Worm (Caenorhabditis elegans) whole organism, L1 larva: ENCODE results near the gene unc-23.

ENCODE experiments used
- F16B12.6 ChIP-seq: fragments of 150-350 bp; optimal IDR thresholded peaks from 2 replicates; lab custom pipeline; 2014; ENCODE audit warnings: missing biosample characterization, missing genetic modification characterization
- alr-1 ChIP-seq: fragments of 200-800 bp; sonication (Bioruptor generic); optimal IDR thresholded peaks from 2 replicates; lab custom pipeline; 2018; ENCODE audit warnings: borderline replicate concordance, mild to moderate bottlenecking, missing genetic modification characterization, missing compliant biosample characterization
- ama-1 ChIP-seq: fragments of 150-350 bp; optimal IDR thresholded peaks from 2 replicates; lab custom pipeline; 2014
- blmp-1 ChIP-seq: fragments of 150-350 bp; optimal IDR thresholded peaks from 2 replicates; lab custom pipeline; 2014; ENCODE audit warnings: missing biosample characterization, missing genetic modification characterization
- ceh-63 ChIP-seq: fragments of 200-800 bp; sonication (Bioruptor generic); optimal IDR thresholded peaks from 2 replicates; lab custom pipeline; 2018; ENCODE audit warnings: mild to moderate bottlenecking, missing genetic modification characterization, missing compliant biosample characterization
- ceh-8 ChIP-seq: fragments of 200-800 bp; sonication (Bioruptor generic); optimal IDR thresholded peaks from 2 replicates; lab custom pipeline; 2018; ENCODE audit warnings: mild to moderate bottlenecking, missing genetic modification characterization, moderate library complexity, missing compliant biosample characterization
- ceh-88 ChIP-seq: fragments of 200-800 bp; sonication (Bioruptor generic); IDR thresholded peaks from 2 replicates; pipeline ENCODE4 v1.3.6; 2022; ENCODE audit warnings: missing genetic modification characterization, missing compliant biosample characterization
- ceh-90 ChIP-seq: sonication (generic microtip); optimal IDR thresholded peaks from 2 replicates; lab custom pipeline; 2016; ENCODE audit warnings: missing genetic modification characterization, missing compliant biosample characterization
- dpl-1 ChIP-seq, 3 experiments: fragments of 150-350 bp in 2 of 3; sonication (generic microtip) in 1 of 3; optimal IDR thresholded peaks; 2 replicates each; lab custom pipeline; 2014 to 2017; ENCODE audit warnings: missing biosample characterization in 3 of 3, missing genetic modification characterization in 3 of 3, missing genetic modification reagents in 3 of 3
- efl-1 ChIP-seq, 4 experiments: fragments of 150-350 bp; optimal IDR thresholded peaks in 3 of 4; peaks in 1 of 4; 1 replicate in 1 of 4; 2 replicates in 3 of 4; lab custom pipeline; 2014; ENCODE audit warnings: missing biosample characterization in 2 of 4, missing genetic modification characterization in 2 of 4, missing genetic modification reagents in 2 of 4
- efl-3 ChIP-seq: fragments of 200-800 bp; sonication (Bioruptor generic); optimal IDR thresholded peaks from 2 replicates; lab custom pipeline; 2018; ENCODE audit warnings: mild to moderate bottlenecking, missing genetic modification characterization, missing compliant biosample characterization
- elt-2 ChIP-seq: sonication (generic microtip); optimal IDR thresholded peaks from 2 replicates; lab custom pipeline; 2016; ENCODE audit warnings: missing genetic modification characterization, mild to moderate bottlenecking, inconsistent platforms, missing compliant biosample characterization, missing genetic modification reagents
- elt-3 ChIP-seq, 6 experiments: fragments of 150-350 bp in 1 of 6; sonication (generic microtip); optimal IDR thresholded peaks; 2 replicates each; lab custom pipeline; 2017 to 2018; ENCODE audit warnings: missing biosample characterization in 6 of 6, missing genetic modification characterization in 6 of 6, inconsistent platforms in 1 of 6
- ets-5 ChIP-seq: fragments of 200-800 bp; sonication (Bioruptor generic); IDR thresholded peaks from 2 replicates; pipeline ENCODE4 v1.3.6; 2022; ENCODE audit warnings: missing genetic modification characterization, missing compliant biosample characterization
- fkh-4 ChIP-seq: sonication (generic microtip); optimal IDR thresholded peaks from 2 replicates; lab custom pipeline; 2016; ENCODE audit warnings: missing compliant biosample characterization, missing genetic modification characterization, borderline replicate concordance
- fkh-8 ChIP-seq: sonication (generic microtip); optimal IDR thresholded peaks from 2 replicates; lab custom pipeline; 2016; ENCODE audit warnings: mild to moderate bottlenecking, missing genetic modification characterization, missing compliant biosample characterization
- hlh-4 ChIP-seq: sonication (generic microtip); optimal IDR thresholded peaks from 2 replicates; lab custom pipeline; 2016; ENCODE audit warnings: mild to moderate bottlenecking, missing genetic modification characterization, missing compliant biosample characterization
- jun-1 ChIP-seq: fragments of 150-350 bp; optimal IDR thresholded peaks from 2 replicates; lab custom pipeline; 2014; ENCODE audit warnings: missing biosample characterization, missing genetic modification reagents, missing genetic modification characterization
- lin-39 ChIP-seq: fragments of 150-350 bp; optimal IDR thresholded peaks from 2 replicates; lab custom pipeline; 2014; ENCODE audit warnings: missing biosample characterization, missing genetic modification reagents, missing genetic modification characterization
- lsy-2 ChIP-seq, 2 experiments: fragments of 150-350 bp; optimal IDR thresholded peaks; 2 replicates each; lab custom pipeline; 2014; ENCODE audit warnings: missing biosample characterization in 2 of 2, missing genetic modification characterization in 2 of 2
- mdl-1 ChIP-seq, 2 experiments: fragments of 150-350 bp; optimal IDR thresholded peaks; 2 replicates each; lab custom pipeline; 2014 to 2017; ENCODE audit warnings: missing biosample characterization in 2 of 2, missing genetic modification characterization in 2 of 2, inconsistent platforms in 1 of 2
- mep-1 ChIP-seq: fragments of 150-350 bp; optimal IDR thresholded peaks from 2 replicates; lab custom pipeline; 2014; ENCODE audit warnings: missing biosample characterization, missing genetic modification characterization
- nhr-11 ChIP-seq: fragments of 150-350 bp; optimal IDR thresholded peaks from 2 replicates; lab custom pipeline; 2014; ENCODE audit warnings: missing biosample characterization, missing genetic modification characterization
- nhr-20 ChIP-seq: sonication (generic microtip); optimal IDR thresholded peaks from 2 replicates; lab custom pipeline; 2016; ENCODE audit warnings: mild to moderate bottlenecking, missing genetic modification characterization, missing compliant biosample characterization
- nhr-47 ChIP-seq: sonication (generic microtip); optimal IDR thresholded peaks from 2 replicates; lab custom pipeline; 2016; ENCODE audit warnings: mild to moderate bottlenecking, missing genetic modification characterization, moderate library complexity, missing compliant biosample characterization
- nhr-71 ChIP-seq: sonication (generic microtip); optimal IDR thresholded peaks from 2 replicates; lab custom pipeline; 2016; ENCODE audit warnings: mild to moderate bottlenecking, missing genetic modification characterization, moderate library complexity, missing compliant biosample characterization
- nhr-76 ChIP-seq: sonication (generic microtip); optimal IDR thresholded peaks from 2 replicates; lab custom pipeline; 2017; ENCODE audit warnings: missing biosample characterization, missing genetic modification characterization
- nhr-77 ChIP-seq: fragments of 150-350 bp; optimal IDR thresholded peaks from 2 replicates; lab custom pipeline; 2014; ENCODE audit warnings: missing biosample characterization, missing genetic modification characterization
- nhr-84 ChIP-seq: sonication (generic microtip); optimal IDR thresholded peaks from 2 replicates; lab custom pipeline; 2017; ENCODE audit warnings: missing biosample characterization, missing genetic modification characterization
- nhr-90 ChIP-seq: sonication (generic microtip); optimal IDR thresholded peaks from 2 replicates; lab custom pipeline; 2016; ENCODE audit warnings: mild to moderate bottlenecking, missing genetic modification characterization, missing compliant biosample characterization; ENCODE audit not compliant: poor library complexity
- pqm-1 ChIP-seq: sonication (generic microtip); optimal IDR thresholded peaks from 3 replicates; lab custom pipeline; 2017; ENCODE audit warnings: missing biosample characterization, missing genetic modification characterization
- rnt-1 ChIP-seq: sonication (generic microtip); optimal IDR thresholded peaks from 2 replicates; lab custom pipeline; 2016; ENCODE audit warnings: mild to moderate bottlenecking, missing genetic modification characterization, moderate library complexity, missing compliant biosample characterization
- skn-1 ChIP-seq: fragments of 150-350 bp; optimal IDR thresholded peaks from 2 replicates; lab custom pipeline; 2014; ENCODE audit warnings: missing biosample characterization, missing genetic modification characterization
- snu-23 ChIP-seq: sonication (generic microtip); optimal IDR thresholded peaks from 2 replicates; lab custom pipeline; 2016; ENCODE audit warnings: missing genetic modification characterization, missing compliant biosample characterization
- sox-4 ChIP-seq: sonication (generic microtip); optimal IDR thresholded peaks from 2 replicates; lab custom pipeline; 2016; ENCODE audit warnings: missing genetic modification characterization, missing compliant biosample characterization
- swsn-7 ChIP-seq: sonication (generic microtip); optimal IDR thresholded peaks from 2 replicates; lab custom pipeline; 2016; ENCODE audit warnings: missing genetic modification characterization, missing compliant biosample characterization
- tbx-2 ChIP-seq: sonication (generic microtip); optimal IDR thresholded peaks from 2 replicates; lab custom pipeline; 2016; ENCODE audit warnings: missing genetic modification characterization, missing compliant biosample characterization
- tlp-1 ChIP-seq: fragments of 150-350 bp; optimal IDR thresholded peaks from 2 replicates; lab custom pipeline; 2014; ENCODE audit warnings: missing biosample characterization, missing genetic modification characterization
- unc-30 ChIP-seq: sonication (generic microtip); optimal IDR thresholded peaks from 2 replicates; lab custom pipeline; 2017; ENCODE audit warnings: missing biosample characterization, missing genetic modification characterization
- unc-86 ChIP-seq: sonication (generic microtip); optimal IDR thresholded peaks from 2 replicates; lab custom pipeline; 2016; ENCODE audit warnings: missing genetic modification characterization, missing compliant biosample characterization
- zag-1 ChIP-seq: fragments of 150-350 bp; optimal IDR thresholded peaks from 2 replicates; lab custom pipeline; 2014; ENCODE audit warnings: missing biosample characterization, missing genetic modification characterization
- zip-4 ChIP-seq: fragments of 200-800 bp; sonication (Bioruptor generic); optimal IDR thresholded peaks from 2 replicates; lab custom pipeline; 2018; ENCODE audit warnings: mild to moderate bottlenecking, missing genetic modification characterization, moderate library complexity, missing compliant biosample characterization
- ztf-11 ChIP-seq, 2 experiments: sonication (generic microtip); optimal IDR thresholded peaks; 2 replicates each; lab custom pipeline; 2016 to 2017; ENCODE audit warnings: missing genetic modification characterization in 2 of 2, missing biosample characterization in 1 of 2, missing compliant biosample characterization in 1 of 2
- ztf-4 ChIP-seq: fragments of 150-350 bp; optimal IDR thresholded peaks from 2 replicates; lab custom pipeline; 2014; ENCODE audit warnings: missing biosample characterization, missing genetic modification characterization

Gene unc-23

ce11 chrV:8903916-8904315, 32.2 kb upstream of the unc-23 start:
- no peak for TF ChIP-seq dpl-1 (GFP tag; optimal IDR thresholded peaks at IDR 0.05; lab: Kevin White, UChicago)
- no peak for TF ChIP-seq ceh-8
- TF ChIP-seq fkh-8 (tag; lab: Kevin White, UChicago): peak; percentile 30
- no peak for TF ChIP-seq efl-1 (optimal IDR thresholded peaks at IDR 0.05; lab: Kevin White, UChicago)
- peak in 1 of 2 experiments; percentile 62 for TF ChIP-seq efl-1 (GFP tag; optimal IDR thresholded peaks at IDR 0.05 in 1 of 2; lab: Kevin White, UChicago)
- peak; percentile 27 for TF ChIP-seq nhr-71 (tag; lab: Kevin White, UChicago)

DNA sequence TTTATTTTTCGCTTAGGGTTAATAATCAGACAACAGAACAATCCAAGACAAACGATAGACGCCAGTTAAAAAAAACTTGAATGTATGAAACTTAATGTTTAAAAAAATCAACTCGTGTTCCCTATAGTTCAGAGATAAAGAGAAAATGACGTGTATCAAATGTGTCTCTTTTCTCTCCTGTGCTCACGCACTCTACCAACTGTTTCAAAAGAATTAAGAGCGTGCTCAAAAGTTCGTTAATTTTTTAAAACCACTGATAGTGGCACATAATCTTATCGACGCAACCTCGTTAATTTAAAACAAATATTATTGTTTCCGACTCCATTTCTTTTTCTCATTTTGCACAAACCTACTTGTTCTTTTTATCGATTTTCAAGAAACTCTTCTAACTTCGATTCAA, 30.5 kb upstream of the unc-23 start:
- TF ChIP-seq unc-30 (tag; lab: Kevin White, UChicago): no peak
- TF ChIP-seq ets-5 (GFP tag; lab: Robert Waterston, UW): no peak
- no peak for TF ChIP-seq nhr-20 (tag; lab: Kevin White, UChicago)
- TF ChIP-seq elt-2 (tag; lab: Kevin White, UChicago): peak; percentile 80
- no peak for TF ChIP-seq jun-1 (tag; lab: Kevin White, UChicago)
- no peak for TF ChIP-seq snu-23 (GFP tag; lab: Kevin White, UChicago)
- TF ChIP-seq mep-1: no peak
- TF ChIP-seq zag-1 (tag; lab: Kevin White, UChicago): no peak

- TF ChIP-seq nhr-20 (tag; lab: Kevin White, UChicago) (no peak), nhr-47 (tag; lab: Kevin White, UChicago) (no peak), nhr-76 (tag; lab: Kevin White, UChicago) (no peak), efl-3 (GFP tag; lab: Kevin White, UChicago) (no peak), pqm-1 (tag; lab: Kevin White, UChicago) (no peak), hlh-4 (tag; lab: Kevin White, UChicago) (no peak), ztf-11 (tag; optimal IDR thresholded peaks at IDR 0.05; lab: Kevin White, UChicago) (no peak), ceh-63 (GFP tag; lab: Kevin White, UChicago) (no peak), nhr-77 (no peak), nhr-90 (tag; lab: Kevin White, UChicago) (no peak), sox-4 (tag; lab: Kevin White, UChicago) (no peak), ztf-4 (tag; lab: Kevin White, UChicago) (no peak), blmp-1 (tag; lab: Kevin White, UChicago) (no peak), mdl-1 (tag; optimal IDR thresholded peaks at IDR 0.05; lab: Kevin White, UChicago) (no peak), ets-5 (GFP tag; lab: Robert Waterston, UW) (no peak), zip-4 (GFP tag; lab: Kevin White, UChicago) (no peak), lin-39 (tag; lab: Kevin White, UChicago) (no peak)
Measured at ce11 chrV:8906896-8907295, 29.3 kb upstream of the unc-23 start, which contains the start of gene frpr-11. Gene frpr-11 (plus strand): TSS chrV:8907196.

- TF ChIP-seq pqm-1 (tag; lab: Kevin White, UChicago) (no peak), rnt-1 (no peak)
Measured at ce11 chrV:8913940-8914339, 22.2 kb upstream of the unc-23 start, which contains the start of gene mod-1. Gene mod-1 (minus strand): TSS chrV:8914040.

- TF ChIP-seq nhr-11 (tag; lab: Kevin White, UChicago) (no peak), nhr-90 (tag; lab: Kevin White, UChicago) (no peak), elt-3 (tag; optimal IDR thresholded peaks at IDR 0.05; lab: Kevin White, UChicago) (peak in 1 of 6 experiments; percentile 32), alr-1 (tag; lab: Kevin White, UChicago) (no peak), ama-1 (no peak), ztf-4 (tag; lab: Kevin White, UChicago) (no peak), nhr-84 (tag; lab: Kevin White, UChicago) (no peak), mep-1 (no peak), tlp-1 (tag; lab: Kevin White, UChicago) (no peak), lsy-2 (tag; optimal IDR thresholded peaks at IDR 0.05; lab: Kevin White, UChicago) (peak in 1 of 2 experiments; percentile 6), skn-1 (tag; lab: Kevin White, UChicago) (no peak), ztf-11 (tag; optimal IDR thresholded peaks at IDR 0.05; lab: Kevin White, UChicago) (no peak), swsn-7 (tag; lab: Kevin White, UChicago) (no peak), blmp-1 (tag; lab: Kevin White, UChicago) (peak; percentile 15), fkh-8 (tag; lab: Kevin White, UChicago) (no peak), tbx-2 (tag; lab: Kevin White, UChicago) (no peak), elt-2 (tag; lab: Kevin White, UChicago) (peak; percentile 68), ceh-88 (GFP tag; lab: Robert Waterston, UW) (no peak), fkh-4 (tag; lab: Kevin White, UChicago) (no peak), F16B12.6 (tag; lab: Kevin White, UChicago) (no peak), ceh-90 (tag; lab: Kevin White, UChicago) (no peak), jun-1 (tag; lab: Kevin White, UChicago) (no peak), unc-86 (no peak)
Measured at ce11 chrV:8922781-8923180, 13.4 kb upstream of the unc-23 start, which contains the start of gene ttr-47. Gene ttr-47 (plus strand): TSS chrV:8923088.
